Worm (Caenorhabditis elegans) whole organism, early embryonic: ENCODE results near the gene T05A7.13.

ENCODE experiments used
- ceh-36 ChIP-seq: sonication (generic microtip); optimal IDR thresholded peaks from 2 replicates; lab custom pipeline; 2016; ENCODE audit warnings: missing genetic modification characterization, inconsistent platforms, missing compliant biosample characterization
- hmbx-1 ChIP-seq: sonication (generic microtip); optimal IDR thresholded peaks from 2 replicates; lab custom pipeline; 2016; ENCODE audit warnings: mild to moderate bottlenecking, missing genetic modification characterization, missing compliant biosample characterization
- pes-1 ChIP-seq: fragments of 200-800 bp; sonication (Bioruptor generic); IDR thresholded peaks from 2 replicates; pipeline ENCODE4 v1.3.6; 2022; ENCODE audit warnings: missing genetic modification reagents, missing genetic modification characterization, missing compliant biosample characterization

- no peak for TF ChIP-seq hmbx-1 (tag; lab: Kevin White, UChicago)
- TF ChIP-seq ceh-36, result no peak
- no peak for TF ChIP-seq pes-1
Measured at ce11 chrII:4681391-4681790, 20.2 kb upstream of the T05A7.13 start, which contains the start of gene T05A7.7.
